Worm (Caenorhabditis elegans): ENCODE results near the gene pes-8.
A peak's percentile ranks its signal among the peaks of the same experiment; 100 is the strongest.

pes-8 gene

DNA sequence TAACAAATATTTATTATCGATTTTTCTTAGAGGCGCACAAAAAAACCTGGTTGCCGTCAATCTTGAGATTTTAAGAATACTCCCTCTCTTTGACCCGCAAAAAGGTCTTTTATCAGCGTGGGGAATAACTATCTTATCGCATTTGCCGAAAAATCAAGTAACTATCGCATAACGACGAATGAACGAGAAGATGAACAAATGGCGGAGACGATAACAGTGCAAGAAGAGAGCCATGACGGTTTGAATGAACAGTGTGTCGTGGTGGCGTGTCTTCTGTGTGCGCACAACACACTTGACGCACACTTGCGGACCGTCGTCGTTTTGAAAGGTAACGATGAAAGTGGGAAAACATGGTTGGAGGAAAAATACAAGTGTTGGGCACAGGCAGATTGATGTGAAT lies 20.3 kb downstream of the pes-8 start (continued):
- TF ChIP-seq saeg-2 (GFP tag; IDR thresholded peaks at IDR 0.05) (no peak), lin-13 (GFP tag; optimal IDR thresholded peaks at IDR 0.05) (peak; percentile 18), mxl-2 (GFP tag; conservative IDR thresholded peaks at IDR 0.05) (no peak), dmd-8 (GFP tag; IDR thresholded peaks at IDR 0.05) (no peak), nhr-237 (tag; optimal IDR thresholded peaks at IDR 0.05) (no peak), hmg-1.1 (GFP tag; IDR thresholded peaks at IDR 0.05) (no peak), R02D3.7 (tag; optimal IDR thresholded peaks at IDR 0.05) (no peak), mdt-29 (GFP tag; IDR thresholded peaks at IDR 0.05) (no peak), nhr-102 (tag; optimal IDR thresholded peaks at IDR 0.05) (no peak), lsy-2 (tag; optimal IDR thresholded peaks at IDR 0.05) (no peak), dpl-1 (GFP tag; optimal IDR thresholded peaks at IDR 0.05) (no peak), lin-29 (GFP tag; IDR thresholded peaks at IDR 0.05) (no peak), daf-8 (GFP tag; IDR thresholded peaks at IDR 0.05) (no peak), mes-2 (tag; optimal IDR thresholded peaks at IDR 0.05; ENCODE audit: poor library complexity, severe bottlenecking) (no peak), mdl-1 (tag; optimal IDR thresholded peaks at IDR 0.05) (no peak), Y75B8A.6 (GFP tag; IDR thresholded peaks at IDR 0.05) (no peak)

DNA sequence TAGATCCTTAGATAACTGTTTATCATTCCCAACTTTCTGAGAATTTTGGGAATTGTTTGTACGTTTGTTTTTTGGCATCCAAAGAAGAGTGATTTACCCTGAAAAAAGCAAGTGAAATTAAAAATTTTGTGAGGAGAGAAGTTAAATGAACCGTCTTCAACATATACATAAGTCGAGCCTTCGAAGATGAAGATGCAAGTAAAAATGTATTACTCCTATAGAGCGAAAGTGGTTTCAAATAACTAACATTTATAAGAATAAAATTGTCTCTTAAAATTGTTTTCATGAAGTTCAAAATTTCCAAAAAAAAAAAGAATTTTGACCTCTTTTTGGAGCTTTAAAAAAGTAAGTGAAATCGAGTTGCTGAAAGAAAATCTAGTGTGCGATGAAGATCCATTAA lies 23.0 kb downstream of the pes-8 start, which contains the start of gene B0416.10:
B0416.10 (minus strand) TSS at position 101 of the 400 bp plus-strand sequence.
- TF ChIP-seq egl-27 (tag; optimal IDR thresholded peaks at IDR 0.05), result no peak
- no peak for TF ChIP-seq duxl-1 (tag; optimal IDR thresholded peaks at IDR 0.05; ENCODE audit: poor library complexity)
- TF ChIP-seq zip-2 (tag; optimal IDR thresholded peaks at IDR 0.05), result no peak
- no peak for TF ChIP-seq nhr-6 (tag; optimal IDR thresholded peaks at IDR 0.05)
- no peak for TF ChIP-seq nhr-48 (tag; optimal IDR thresholded peaks at IDR 0.05)
- no peak for TF ChIP-seq ceh-28 (tag; optimal IDR thresholded peaks at IDR 0.05)
- no peak for TF ChIP-seq nhr-76 (tag; optimal IDR thresholded peaks at IDR 0.05)
- TF ChIP-seq F37D6.2 (tag; optimal IDR thresholded peaks at IDR 0.05), result no peak
- no peak for TF ChIP-seq saeg-2 (GFP tag; IDR thresholded peaks at IDR 0.05)
- TF ChIP-seq hmg-1.1 (GFP tag; IDR thresholded peaks at IDR 0.05), result no peak

DNA sequence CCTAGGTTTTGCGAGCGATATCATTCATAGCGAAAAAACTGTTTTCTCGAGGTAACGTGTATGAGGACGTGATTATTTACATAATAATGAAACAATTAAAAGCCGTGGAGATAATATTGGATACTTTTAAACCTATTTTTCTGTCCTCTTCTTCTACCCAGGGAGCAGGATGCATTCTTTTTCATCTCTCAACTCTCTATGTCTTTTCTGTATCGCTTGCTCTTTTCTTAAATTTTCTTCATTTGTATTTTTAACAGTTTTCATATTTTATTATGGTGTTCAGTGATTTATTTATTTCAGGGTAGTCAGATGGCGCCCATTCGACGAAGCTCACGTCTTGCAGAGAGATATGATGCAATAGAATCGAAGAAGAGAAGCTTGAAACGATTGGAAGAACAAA lies 27.1 kb downstream of the pes-8 start, which contains the start of gene B0416.4:
B0416.4 (plus strand) TSS at position 301 of the 400 bp plus-strand sequence.
- TF ChIP-seq F37D6.2 (tag; optimal IDR thresholded peaks at IDR 0.05) (no peak), lim-7 (GFP tag; IDR thresholded peaks at IDR 0.05) (no peak), nhr-77 (tag; optimal IDR thresholded peaks at IDR 0.05) (no peak), lir-3 (tag; optimal IDR thresholded peaks at IDR 0.05) (no peak), nhr-237 (tag; optimal IDR thresholded peaks at IDR 0.05) (no peak), F44E2.7 (GFP tag; IDR thresholded peaks at IDR 0.05) (no peak), ama-1 (optimal IDR thresholded peaks at IDR 0.05) (no peak), daf-19 (GFP tag; conservative IDR thresholded peaks at IDR 0.05) (no peak), php-3 (GFP tag; IDR thresholded peaks at IDR 0.05) (no peak), Y75B8A.6 (GFP tag; IDR thresholded peaks at IDR 0.05) (no peak), madf-5 (GFP tag; IDR thresholded peaks at IDR 0.05) (no peak), ceh-62 (tag; optimal IDR thresholded peaks at IDR 0.05) (no peak), Y48G9A.11 (GFP tag; IDR thresholded peaks at IDR 0.05) (no peak)

DNA sequence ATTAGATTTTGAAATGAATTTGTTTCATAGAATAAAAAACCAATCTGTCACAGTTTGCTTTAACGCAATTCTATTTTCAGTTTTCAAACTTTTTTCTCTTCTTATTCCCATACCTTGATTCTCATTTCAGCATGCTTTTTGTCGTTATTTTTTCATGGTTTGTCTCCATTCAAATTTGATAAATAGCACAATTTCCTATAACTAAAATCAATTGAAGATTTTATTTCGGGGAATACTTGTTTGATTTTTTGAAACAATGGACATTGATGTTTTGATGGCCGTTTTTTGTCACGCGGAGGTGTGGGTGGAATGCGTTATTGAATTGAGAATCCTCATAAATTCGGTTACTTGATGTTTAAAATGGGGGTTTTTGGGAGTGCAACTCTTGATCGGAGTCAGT lies 31.4 kb downstream of the pes-8 start, which contains the start of gene B0416.11:
B0416.11 (minus strand) TSS at position 101 of the 400 bp plus-strand sequence.
- TF ChIP-seq madf-9 (GFP tag; conservative IDR thresholded peaks at IDR 0.05) (no peak), set-16 (GFP tag; IDR thresholded peaks at IDR 0.05) (no peak), unc-62 (GFP tag; optimal IDR thresholded peaks at IDR 0.05 in 1 of 2) (no peak), unc-62 (tag; optimal IDR thresholded peaks at IDR 0.05) (no peak), dpl-1 (GFP tag; optimal IDR thresholded peaks at IDR 0.05) (no peak), ztf-11 (tag; optimal IDR thresholded peaks at IDR 0.05) (no peak), spr-1 (tag; optimal IDR thresholded peaks at IDR 0.05) (no peak), sdz-12 (GFP tag; optimal IDR thresholded peaks at IDR 0.05) (no peak), ZK337.2 (GFP tag; IDR thresholded peaks at IDR 0.05) (no peak), pqm-1 (tag; optimal IDR thresholded peaks at IDR 0.05) (no peak), aly-2 (tag; optimal IDR thresholded peaks at IDR 0.05) (no peak), nhr-28 (tag; optimal IDR thresholded peaks at IDR 0.05) (no peak), fos-1 (tag; optimal IDR thresholded peaks at IDR 0.05) (no peak), lim-7 (GFP tag; IDR thresholded peaks at IDR 0.05) (no peak), snpc-4 (tag; optimal IDR thresholded peaks at IDR 0.05) (no peak), attf-4 (tag; optimal IDR thresholded peaks at IDR 0.05) (no peak), mep-1 (tag; optimal IDR thresholded peaks at IDR 0.05) (no peak), ceh-20 (GFP tag; IDR thresholded peaks at IDR 0.05) (no peak)
